Worm (Caenorhabditis elegans): ENCODE measurements around the gene str-23.

Gene str-23

ce11 chrV:15677222-15677621 lies 32.5 kb downstream of the str-23 start, which contains the start of gene nhr-52:
TSS of gene nhr-52 (plus strand) at chrV:15677522.
- TF ChIP-seq nhr-71 (tag; optimal IDR thresholded peaks at IDR 0.05), result no peak
- TF ChIP-seq fkh-4 (tag; optimal IDR thresholded peaks at IDR 0.05; ENCODE audit: borderline replicate concordance), result no peak
- TF ChIP-seq nhr-47 (tag; optimal IDR thresholded peaks at IDR 0.05), result no peak
- TF ChIP-seq pqm-1 (tag; optimal IDR thresholded peaks at IDR 0.05), result no peak
- TF ChIP-seq vab-15 (tag; optimal IDR thresholded peaks at IDR 0.05), result no peak
- TF ChIP-seq blmp-1 (tag; optimal IDR thresholded peaks at IDR 0.05), result no peak
- TF ChIP-seq Y116A8C.19 (tag; optimal IDR thresholded peaks at IDR 0.05; ENCODE audit: borderline replicate concordance), result no peak
- TF ChIP-seq snu-23 (GFP tag; optimal IDR thresholded peaks at IDR 0.05), result no peak
- TF ChIP-seq ztf-11 (tag; optimal IDR thresholded peaks at IDR 0.05), result no peak
- no peak for TF ChIP-seq fkh-10 (GFP tag; optimal IDR thresholded peaks at IDR 0.05)
- no peak for TF ChIP-seq ceh-88 (GFP tag; IDR thresholded peaks at IDR 0.05)
- TF ChIP-seq C16A3.4 (tag; optimal IDR thresholded peaks at IDR 0.05), result no peak
- no peak for TF ChIP-seq lin-35 (GFP tag; optimal IDR thresholded peaks at IDR 0.05)
- TF ChIP-seq lin-13 (GFP tag; optimal IDR thresholded peaks at IDR 0.05), result no peak
- no peak for TF ChIP-seq nhr-20 (tag; optimal IDR thresholded peaks at IDR 0.05)
- TF ChIP-seq tlp-1 (tag; optimal IDR thresholded peaks at IDR 0.05), result no peak
- no peak for TF ChIP-seq nhr-28 (tag; optimal IDR thresholded peaks at IDR 0.05)
- no peak for TF ChIP-seq zag-1 (tag; optimal IDR thresholded peaks at IDR 0.05)

ce11 chrV:15685599-15685998 lies 40.9 kb downstream of the str-23 start, which contains the start of gene nhr-196:
TSS of gene nhr-196 (plus strand) at chrV:15685716.
- TF ChIP-seq ceh-90 (tag; optimal IDR thresholded peaks at IDR 0.05) (no peak), nhr-76 (tag; optimal IDR thresholded peaks at IDR 0.05) (no peak), efl-3 (GFP tag; optimal IDR thresholded peaks at IDR 0.05) (no peak), blmp-1 (tag; optimal IDR thresholded peaks at IDR 0.05) (no peak), egl-27 (tag; optimal IDR thresholded peaks at IDR 0.05) (no peak), nhr-19 (GFP tag; conservative IDR thresholded peaks at IDR 0.05) (no peak), pag-3 (tag; optimal IDR thresholded peaks at IDR 0.05; ENCODE audit: borderline replicate concordance, insufficient read depth) (no peak), fkh-8 (tag; optimal IDR thresholded peaks at IDR 0.05) (peak; percentile 66), aly-2 (tag; optimal IDR thresholded peaks at IDR 0.05) (no peak), ama-1 (optimal IDR thresholded peaks at IDR 0.05) (no peak), F16B12.6 (tag; optimal IDR thresholded peaks at IDR 0.05) (no peak), hpl-2 (GFP tag; optimal IDR thresholded peaks at IDR 0.05) (no peak), efl-1 (optimal IDR thresholded peaks at IDR 0.05) (no peak), efl-1 (GFP tag; optimal IDR thresholded peaks at IDR 0.05 in 1 of 2) (no peak), nhr-12 (tag; optimal IDR thresholded peaks at IDR 0.05) (no peak), elt-2 (tag; optimal IDR thresholded peaks at IDR 0.05) (no peak), pax-3 (tag; optimal IDR thresholded peaks at IDR 0.05) (peak; percentile 80), dsc-1 (tag; optimal IDR thresholded peaks at IDR 0.05) (peak; percentile 98), tbx-2 (tag; optimal IDR thresholded peaks at IDR 0.05) (no peak), nhr-20 (tag; optimal IDR thresholded peaks at IDR 0.05) (no peak), Y116A8C.19 (tag; optimal IDR thresholded peaks at IDR 0.05; ENCODE audit: borderline replicate concordance) (no peak), grh-1 (GFP tag; IDR thresholded peaks at IDR 0.05) (no peak), tlp-1 (tag; optimal IDR thresholded peaks at IDR 0.05) (no peak), ets-5 (GFP tag; IDR thresholded peaks at IDR 0.05) (no peak), lin-35 (GFP tag; optimal IDR thresholded peaks at IDR 0.05) (no peak), fkh-4 (tag; optimal IDR thresholded peaks at IDR 0.05; ENCODE audit: borderline replicate concordance) (peak; percentile 24), nhr-237 (tag; optimal IDR thresholded peaks at IDR 0.05) (no peak), mef-2 (tag; optimal IDR thresholded peaks at IDR 0.05) (no peak), skn-1 (tag; optimal IDR thresholded peaks at IDR 0.05) (no peak), ces-1 (GFP tag; optimal IDR thresholded peaks at IDR 0.05) (no peak), nhr-11 (tag; optimal IDR thresholded peaks at IDR 0.05) (no peak), aha-1 (tag; optimal IDR thresholded peaks at IDR 0.05) (no peak), unc-130 (tag; optimal IDR thresholded peaks at IDR 0.05) (no peak), lin-15B (tag; optimal IDR thresholded peaks at IDR 0.05) (no peak), C04F5.9 (tag; optimal IDR thresholded peaks at IDR 0.05) (no peak), sup-37 (GFP tag; optimal IDR thresholded peaks at IDR 0.05) (no peak), unc-30 (tag; optimal IDR thresholded peaks at IDR 0.05) (no peak), sox-4 (tag; optimal IDR thresholded peaks at IDR 0.05) (peak; percentile 58), nhr-47 (tag; optimal IDR thresholded peaks at IDR 0.05) (peak; percentile 49), ceh-82 (tag; optimal IDR thresholded peaks at IDR 0.05) (no peak), unc-62 (GFP tag; optimal IDR thresholded peaks at IDR 0.05) (no peak), xbp-1 (tag; optimal IDR thresholded peaks at IDR 0.05) (no peak), nhr-71 (tag; optimal IDR thresholded peaks at IDR 0.05) (peak; percentile 17)
